Worm (Caenorhabditis elegans) whole organism, L3 larva: ENCODE data around the gene Y75B7B.2.
A peak's percentile ranks its signal among the peaks of the same experiment; 100 is the strongest.

Experiments used
- R02D3.7 ChIP-seq: fragments of 150-350 bp; optimal IDR thresholded peaks from 2 replicates; lab custom pipeline; 2014; ENCODE audit warnings: missing biosample characterization, missing genetic modification characterization
- aly-2 ChIP-seq: fragments of 150-350 bp; optimal IDR thresholded peaks from 2 replicates; lab custom pipeline; 2014; ENCODE audit warnings: missing biosample characterization, missing genetic modification characterization
- ama-1 ChIP-seq: fragments of 150-350 bp; optimal IDR thresholded peaks from 2 replicates; lab custom pipeline; 2018
- ceh-16 ChIP-seq: sonication (generic microtip); optimal IDR thresholded peaks from 2 replicates; lab custom pipeline; 2017; ENCODE audit warnings: missing biosample characterization, missing genetic modification characterization
- ceh-28 ChIP-seq: fragments of 150-350 bp; optimal IDR thresholded peaks from 2 replicates; lab custom pipeline; 2014; ENCODE audit warnings: missing biosample characterization, missing genetic modification reagents, missing genetic modification characterization
- ceh-9 ChIP-seq: sonication (generic microtip); optimal IDR thresholded peaks from 2 replicates; lab custom pipeline; 2018; ENCODE audit warnings: missing biosample characterization, missing genetic modification characterization
- egl-5 ChIP-seq: fragments of 150-350 bp; optimal IDR thresholded peaks from 2 replicates; lab custom pipeline; 2017; ENCODE audit warnings: missing biosample characterization, missing genetic modification reagents, missing genetic modification characterization, inconsistent platforms
- elt-1 ChIP-seq: fragments of 150-350 bp; optimal IDR thresholded peaks from 2 replicates; lab custom pipeline; 2014; ENCODE audit warnings: missing biosample characterization, missing genetic modification characterization
- elt-2 ChIP-seq: sonication (generic microtip); optimal IDR thresholded peaks from 2 replicates; lab custom pipeline; 2016; ENCODE audit warnings: missing genetic modification reagents, mild to moderate bottlenecking, missing genetic modification characterization, missing compliant biosample characterization
- eor-1 ChIP-seq, 2 experiments: fragments of 150-350 bp; optimal IDR thresholded peaks; 2 replicates each; lab custom pipeline; 2014 to 2018; ENCODE audit warnings: missing biosample characterization in 2 of 2, missing genetic modification characterization in 2 of 2
- fkh-10 ChIP-seq: sonication (generic microtip); optimal IDR thresholded peaks from 2 replicates; lab custom pipeline; 2017; ENCODE audit warnings: missing biosample characterization, missing genetic modification reagents, missing genetic modification characterization
- fkh-2 ChIP-seq: fragments of 150-350 bp; optimal IDR thresholded peaks from 2 replicates; lab custom pipeline; 2014; ENCODE audit warnings: missing biosample characterization, missing genetic modification reagents, missing genetic modification characterization
- fos-1 ChIP-seq: fragments of 150-350 bp; optimal IDR thresholded peaks from 2 replicates; lab custom pipeline; 2014; ENCODE audit warnings: missing biosample characterization, missing genetic modification characterization
- hmg-11 ChIP-seq: sonication (generic microtip); optimal IDR thresholded peaks from 2 replicates; lab custom pipeline; 2016; ENCODE audit warnings: missing genetic modification characterization, missing compliant biosample characterization
- lin-15B ChIP-seq: fragments of 150-350 bp; optimal IDR thresholded peaks from 2 replicates; lab custom pipeline; 2014; ENCODE audit warnings: missing biosample characterization, missing genetic modification characterization
- lin-39 ChIP-seq: fragments of 150-350 bp; optimal IDR thresholded peaks from 2 replicates; lab custom pipeline; 2018; ENCODE audit warnings: missing biosample characterization, missing genetic modification reagents, missing genetic modification characterization
- lsy-12 ChIP-seq: sonication (generic microtip); optimal IDR thresholded peaks from 2 replicates; lab custom pipeline; 2016; ENCODE audit warnings: mild to moderate bottlenecking, missing genetic modification characterization, missing compliant biosample characterization
- mml-1 ChIP-seq: fragments of 150-350 bp; sonication (generic microtip); optimal IDR thresholded peaks from 3 replicates; lab custom pipeline; 2014; ENCODE audit warnings: missing biosample characterization, missing genetic modification characterization
- nhr-11 ChIP-seq: fragments of 150-350 bp; optimal IDR thresholded peaks from 2 replicates; lab custom pipeline; 2014; ENCODE audit warnings: missing biosample characterization, missing genetic modification characterization
- nhr-12 ChIP-seq: fragments of 150-350 bp; optimal IDR thresholded peaks from 2 replicates; lab custom pipeline; 2014; ENCODE audit warnings: missing biosample characterization, missing genetic modification characterization
- nhr-23 ChIP-seq: fragments of 150-350 bp; optimal IDR thresholded peaks from 2 replicates; lab custom pipeline; 2014; ENCODE audit warnings: missing biosample characterization, missing genetic modification reagents, missing genetic modification characterization
- nhr-237 ChIP-seq: fragments of 150-350 bp; optimal IDR thresholded peaks from 2 replicates; lab custom pipeline; 2014; ENCODE audit warnings: missing biosample characterization, missing genetic modification characterization
- nhr-25 ChIP-seq: sonication (generic microtip); optimal IDR thresholded peaks from 2 replicates; lab custom pipeline; 2017; ENCODE audit warnings: missing biosample characterization, missing genetic modification characterization
- nhr-43 ChIP-seq: sonication (generic microtip); optimal IDR thresholded peaks from 2 replicates; lab custom pipeline; 2016; ENCODE audit warnings: mild to moderate bottlenecking, missing genetic modification characterization, missing compliant biosample characterization; ENCODE audit not compliant: poor library complexity, severe bottlenecking
- nhr-67 ChIP-seq: fragments of 150-350 bp; optimal IDR thresholded peaks from 2 replicates; lab custom pipeline; 2014; ENCODE audit warnings: missing biosample characterization, missing genetic modification characterization
- nhr-76 ChIP-seq: fragments of 150-350 bp; sonication (generic microtip); optimal IDR thresholded peaks from 5 replicates; lab custom pipeline; 2014; ENCODE audit warnings: missing biosample characterization, missing genetic modification characterization
- pha-4 ChIP-seq: fragments of 150-350 bp; optimal IDR thresholded peaks from 2 replicates; lab custom pipeline; 2014; ENCODE audit warnings: missing biosample characterization, missing genetic modification reagents, missing genetic modification characterization
- pqm-1 ChIP-seq: fragments of 150-350 bp; optimal IDR thresholded peaks from 2 replicates; lab custom pipeline; 2017; ENCODE audit warnings: missing biosample characterization, missing genetic modification characterization, inconsistent platforms
- sea-2 ChIP-seq: fragments of 150-350 bp; sonication (generic microtip); optimal IDR thresholded peaks from 4 replicates; lab custom pipeline; 2014; ENCODE audit warnings: missing biosample characterization, missing genetic modification reagents, missing genetic modification characterization
- skn-1 ChIP-seq: fragments of 150-350 bp; optimal IDR thresholded peaks from 2 replicates; lab custom pipeline; 2014; ENCODE audit warnings: missing biosample characterization, missing genetic modification characterization
- unc-39 ChIP-seq: sonication (generic microtip); optimal IDR thresholded peaks from 4 replicates; lab custom pipeline; 2017; ENCODE audit warnings: missing biosample characterization, missing genetic modification characterization
- unc-62 ChIP-seq: fragments of 150-350 bp; sonication (generic microtip); optimal IDR thresholded peaks from 4 replicates; lab custom pipeline; 2014; ENCODE audit warnings: missing biosample characterization, missing genetic modification reagents, missing genetic modification characterization
- ztf-11 ChIP-seq: fragments of 150-350 bp; optimal IDR thresholded peaks from 2 replicates; lab custom pipeline; 2014; ENCODE audit warnings: missing biosample characterization, missing genetic modification characterization
- ztf-4 ChIP-seq: fragments of 150-350 bp; optimal IDR thresholded peaks from 2 replicates; lab custom pipeline; 2014; ENCODE audit warnings: missing biosample characterization, missing genetic modification characterization

Gene Y75B7B.2

ce11 chrV:1275924-1276323 lies at the start of gene Y75B7B.2:
Gene Y75B7B.2 (minus strand): TSS chrV:1276024.
- TF ChIP-seq pqm-1 (tag; lab: Kevin White, UChicago) (no peak), unc-39 (tag; lab: Kevin White, UChicago) (no peak), egl-5 (tag; lab: Kevin White, UChicago) (no peak), nhr-25 (tag; lab: Kevin White, UChicago) (no peak), lin-39 (tag; lab: Kevin White, UChicago) (no peak), elt-2 (tag; lab: Kevin White, UChicago) (no peak), nhr-12 (tag; lab: Kevin White, UChicago) (no peak), nhr-237 (tag; lab: Kevin White, UChicago) (no peak), ztf-11 (no peak), nhr-76 (tag; lab: Kevin White, UChicago) (no peak), eor-1 (tag; optimal IDR thresholded peaks at IDR 0.05; lab: Kevin White, UChicago) (no peak), fkh-2 (no peak), skn-1 (no peak)

ce11 chrV:1321776-1322175 lies 46.0 kb upstream of the Y75B7B.2 start:
- no peak for TF ChIP-seq ceh-28 (tag; lab: Kevin White, UChicago)
- peak; percentile 40 for TF ChIP-seq fkh-10 (GFP tag; lab: Kevin White, UChicago)
- TF ChIP-seq, all 47 proteins: peak for 1

ce11 chrV:1317869-1318354 lies 42.1 kb upstream of the Y75B7B.2 start, which contains the start of gene F16B3.3:
Gene F16B3.3 (minus strand): TSS chrV:1317919.
- TF ChIP-seq hmg-11 (tag; lab: Kevin White, UChicago) (no peak), fos-1 (tag; lab: Kevin White, UChicago) (no peak), ceh-16 (tag; lab: Kevin White, UChicago) (no peak), pqm-1 (tag; lab: Kevin White, UChicago) (no peak), aly-2 (tag; lab: Kevin White, UChicago) (no peak), lsy-12 (tag; lab: Kevin White, UChicago) (no peak), fkh-10 (GFP tag; lab: Kevin White, UChicago) (no peak), unc-62 (GFP tag; lab: Kevin White, UChicago) (no peak), fkh-2 (no peak), sea-2 (GFP tag; lab: Kevin White, UChicago) (no peak), nhr-25 (tag; lab: Kevin White, UChicago) (no peak)

ce11 chrV:1314819-1315218 lies 39.0 kb upstream of the Y75B7B.2 start, which contains the start of gene F16B3.2:
Gene F16B3.2 (plus strand): TSS chrV:1315119.
- TF ChIP-seq ztf-4 (tag; lab: Kevin White, UChicago) (no peak), unc-62 (GFP tag; lab: Kevin White, UChicago) (no peak), nhr-25 (tag; lab: Kevin White, UChicago) (no peak), R02D3.7 (tag; lab: Kevin White, UChicago) (no peak), eor-1 (tag; optimal IDR thresholded peaks at IDR 0.05; lab: Kevin White, UChicago) (no peak), sea-2 (GFP tag; lab: Kevin White, UChicago) (no peak), ceh-28 (tag; lab: Kevin White, UChicago) (no peak), fos-1 (tag; lab: Kevin White, UChicago) (no peak), pha-4 (tag; lab: Kevin White, UChicago) (no peak), ceh-16 (tag; lab: Kevin White, UChicago) (no peak)
- TF ChIP-seq, all 47 proteins: peak for 0

- TF ChIP-seq lsy-12 (tag; lab: Kevin White, UChicago) (no peak), egl-5 (tag; lab: Kevin White, UChicago) (no peak), ztf-4 (tag; lab: Kevin White, UChicago) (no peak), nhr-12 (tag; lab: Kevin White, UChicago) (no peak), aly-2 (tag; lab: Kevin White, UChicago) (no peak), elt-1 (no peak), skn-1 (no peak), ama-1 (lab: Kevin White, UChicago) (no peak), nhr-76 (tag; lab: Kevin White, UChicago) (no peak), eor-1 (tag; optimal IDR thresholded peaks at IDR 0.05; lab: Kevin White, UChicago) (no peak)
Measured at ce11 chrV:1313274-1313673, 37.5 kb upstream of the Y75B7B.2 start.

ce11 chrV:1307730-1308129 lies 31.9 kb upstream of the Y75B7B.2 start:
- no peak for TF ChIP-seq ama-1 (lab: Kevin White, UChicago)
- no peak for TF ChIP-seq lin-15B (tag; lab: Kevin White, UChicago)
- TF ChIP-seq ceh-16 (tag; lab: Kevin White, UChicago) = no peak
- TF ChIP-seq nhr-11 = no peak
- TF ChIP-seq ztf-11 = no peak
- TF ChIP-seq R02D3.7 (tag; lab: Kevin White, UChicago) = no peak
- no peak for TF ChIP-seq fkh-2
- TF ChIP-seq elt-2 (tag; lab: Kevin White, UChicago) = no peak
- no peak for TF ChIP-seq sea-2 (GFP tag; lab: Kevin White, UChicago)
- no peak for TF ChIP-seq mml-1 (tag; lab: Kevin White, UChicago)
- TF ChIP-seq egl-5 (tag; lab: Kevin White, UChicago) = no peak
- TF ChIP-seq ceh-9 (tag; lab: Kevin White, UChicago) = no peak
- TF ChIP-seq nhr-67 (tag; lab: Kevin White, UChicago) = no peak
- TF ChIP-seq nhr-23 (tag; lab: Kevin White, UChicago) = no peak
- TF ChIP-seq nhr-76 (tag; lab: Kevin White, UChicago) = no peak
- no peak for TF ChIP-seq nhr-43 (tag; lab: Kevin White, UChicago)
